Fruit fly (Drosophila melanogaster) whole organism, wandering third instar larva: ENCODE data around the gene CG43052.

Experiments
- Abd-B ChIP-seq: fragments of >200 bp; optimal IDR thresholded peaks from 2 replicates; lab custom pipeline; 2017; ENCODE audit warnings: missing biosample characterization, missing genetic modification characterization
- CG32264 ChIP-seq: fragments of 200-800 bp; sonication (Bioruptor generic); optimal IDR thresholded peaks from 2 replicates; lab custom pipeline; 2016; ENCODE audit warnings: missing biosample characterization, missing genetic modification characterization
- CG9705 ChIP-seq: fragments of 200-800 bp; sonication (Bioruptor generic); optimal IDR thresholded peaks from 2 replicates; lab custom pipeline; 2018; ENCODE audit warnings: missing biosample characterization, mild to moderate bottlenecking, missing genetic modification characterization
- CrebA ChIP-seq: fragments of 200-800 bp; sonication (Bioruptor generic); optimal IDR thresholded peaks from 2 replicates; lab custom pipeline; 2016; ENCODE audit warnings: missing biosample characterization, mild to moderate bottlenecking, missing genetic modification characterization, borderline replicate concordance
- Dif ChIP-seq: fragments of 200-275, 200-300 bp; sonication (Bioruptor generic); optimal IDR thresholded peaks from 2 replicates; lab custom pipeline; 2018; ENCODE audit warnings: missing biosample characterization, missing genetic modification characterization; ENCODE audit not compliant: partially characterized antibody
- GATAd ChIP-seq: sonication (Bioruptor generic); optimal IDR thresholded peaks from 2 replicates; lab custom pipeline; 2016; ENCODE audit warnings: missing biosample characterization, missing genetic modification characterization
- HLH106 ChIP-seq: fragments of 200-800 bp; optimal IDR thresholded peaks from 3 replicates; lab custom pipeline; 2019; ENCODE audit warnings: missing biosample characterization, mild to moderate bottlenecking, missing genetic modification characterization, moderate library complexity
- Hnf4 ChIP-seq: fragments of 200-800 bp; sonication (Bioruptor generic); optimal IDR thresholded peaks from 2 replicates; lab custom pipeline; 2016; ENCODE audit warnings: missing biosample characterization, mild to moderate bottlenecking, missing genetic modification characterization
- Hr78 ChIP-seq: fragments of >200 bp; optimal IDR thresholded peaks from 2 replicates; lab custom pipeline; 2017; ENCODE audit warnings: missing biosample characterization, missing genetic modification characterization
- Hr83 ChIP-seq: fragments of 200-300 bp; sonication (Bioruptor generic); optimal IDR thresholded peaks from 2 replicates; lab custom pipeline; 2016; ENCODE audit warnings: missing biosample characterization, mild to moderate bottlenecking, missing genetic modification characterization, moderate library complexity; ENCODE audit not compliant: poor library complexity, severe bottlenecking
- Jra ChIP-seq: sonication (Bioruptor generic); optimal IDR thresholded peaks from 2 replicates; lab custom pipeline; 2016; ENCODE audit warnings: missing biosample characterization, missing genetic modification characterization
- Mio ChIP-seq: sonication (Bioruptor generic); optimal IDR thresholded peaks from 2 replicates; lab custom pipeline; 2016; ENCODE audit warnings: missing biosample characterization, missing genetic modification characterization
- N ChIP-seq: fragments of >200 bp; optimal IDR thresholded peaks from 2 replicates; lab custom pipeline; 2018; ENCODE audit warnings: missing biosample characterization, missing external identifiers, missing genetic modification characterization
- OdsH ChIP-seq: fragments of 200-800 bp; sonication (Bioruptor generic); optimal IDR thresholded peaks from 2 replicates; lab custom pipeline; 2016; ENCODE audit warnings: missing biosample characterization, mild to moderate bottlenecking, missing genetic modification characterization
- Rel ChIP-seq, 2 experiments: fragments of 200-800 bp; sonication (Bioruptor generic) in 1 of 2; optimal IDR thresholded peaks; 2 replicates in 1 of 2; 3 replicates in 1 of 2; lab custom pipeline; 2016 to 2019; ENCODE audit warnings: mild to moderate bottlenecking in 2 of 2, missing biosample characterization in 2 of 2, missing genetic modification characterization in 2 of 2, moderate library complexity in 1 of 2
- Sp1 ChIP-seq: fragments of 200-800 bp; sonication (Bioruptor generic); optimal IDR thresholded peaks from 3 replicates; lab custom pipeline; 2019; ENCODE audit warnings: missing biosample characterization, mild to moderate bottlenecking, missing genetic modification characterization, moderate library complexity
- Vsx2 ChIP-seq: fragments of 200-300, 225-300 bp; sonication (Bioruptor generic); optimal IDR thresholded peaks from 2 replicates; lab custom pipeline; 2018; ENCODE audit warnings: missing biosample characterization, missing genetic modification characterization; ENCODE audit not compliant: partially characterized antibody
- br ChIP-seq: fragments of 200-800 bp; sonication (Bioruptor generic); optimal IDR thresholded peaks from 2 replicates; lab custom pipeline; 2016; ENCODE audit warnings: missing biosample characterization, missing genetic modification characterization
- brk ChIP-seq: fragments of 200-800 bp; sonication (Bioruptor generic); optimal IDR thresholded peaks from 2 replicates; lab custom pipeline; 2016; ENCODE audit warnings: missing biosample characterization, mild to moderate bottlenecking, missing genetic modification characterization
- dl ChIP-seq, 2 experiments: fragments of 175-275, 200-275 bp in 1 of 2; fragments of 200-275 bp in 1 of 2; sonication (Bioruptor generic); optimal IDR thresholded peaks; lab custom pipeline; 2018; ENCODE audit warnings: mild to moderate bottlenecking in 2 of 2, missing biosample characterization in 2 of 2, missing genetic modification characterization in 2 of 2, moderate library complexity in 2 of 2; ENCODE audit not compliant: partially characterized antibody in 2 of 2, insufficient read depth in 1 of 2
- dmrt93B ChIP-seq: fragments of 200-800 bp; sonication (Bioruptor generic); optimal IDR thresholded peaks from 2 replicates; lab custom pipeline; 2018; ENCODE audit warnings: missing biosample characterization, mild to moderate bottlenecking, missing genetic modification characterization
- ey ChIP-seq: fragments of 200-800 bp; sonication (Bioruptor generic); optimal IDR thresholded peaks from 2 replicates; lab custom pipeline; 2016; ENCODE audit warnings: missing biosample characterization, missing genetic modification characterization
- foxo ChIP-seq, 2 experiments: fragments of 200-800 bp; sonication (Bioruptor generic); optimal IDR thresholded peaks; 2 replicates in 1 of 2; 3 replicates in 1 of 2; lab custom pipeline; 2016 to 2017; ENCODE audit warnings: missing biosample characterization in 2 of 2, missing genetic modification characterization in 2 of 2
- jim ChIP-seq: fragments of 175-275, 200-325 bp; sonication (Bioruptor generic); optimal IDR thresholded peaks from 2 replicates; lab custom pipeline; 2016; ENCODE audit warnings: missing biosample characterization, mild to moderate bottlenecking, missing genetic modification characterization
- lola ChIP-seq: fragments of >200 bp; optimal IDR thresholded peaks from 2 replicates; lab custom pipeline; 2017; ENCODE audit warnings: missing biosample characterization, missing genetic modification characterization
- pan ChIP-seq: fragments of >200 bp; optimal IDR thresholded peaks from 2 replicates; lab custom pipeline; 2017
- psq ChIP-seq: fragments of 200-800 bp; sonication (Bioruptor generic); optimal IDR thresholded peaks from 3 replicates; lab custom pipeline; 2017; ENCODE audit warnings: missing biosample characterization, mild to moderate bottlenecking, missing genetic modification characterization, moderate library complexity
- rgr ChIP-seq: fragments of 200-800 bp; sonication (Bioruptor generic); optimal IDR thresholded peaks from 3 replicates; lab custom pipeline; 2016; ENCODE audit warnings: missing biosample characterization, mild to moderate bottlenecking, missing genetic modification characterization
- sage ChIP-seq: fragments of 200-800 bp; sonication (Bioruptor generic); optimal IDR thresholded peaks from 2 replicates; lab custom pipeline; 2016; ENCODE audit warnings: missing biosample characterization, mild to moderate bottlenecking, missing genetic modification characterization
- sv ChIP-seq: fragments of 200-800 bp; sonication (Bioruptor generic); optimal IDR thresholded peaks from 3 replicates; lab custom pipeline; 2016; ENCODE audit warnings: missing biosample characterization, missing genetic modification characterization
- tai ChIP-seq: sonication (Bioruptor generic); optimal IDR thresholded peaks from 2 replicates; lab custom pipeline; 2016; ENCODE audit warnings: missing biosample characterization, missing genetic modification characterization
- usp ChIP-seq: fragments of >200 bp; optimal IDR thresholded peaks from 2 replicates; lab custom pipeline; 2017; ENCODE audit warnings: missing biosample characterization, missing genetic modification characterization
- woc ChIP-seq: sonication (Bioruptor generic); optimal IDR thresholded peaks from 2 replicates; lab custom pipeline; 2016; ENCODE audit warnings: missing biosample characterization, mild to moderate bottlenecking, missing genetic modification characterization

CG43052 gene

dm6 chr2L:14336311-14336836, 15.5 kb upstream of the CG43052 start:
- no peak for TF ChIP-seq dl (GFP tag; optimal IDR thresholded peaks at IDR 0.05; lab: Kevin White, UChicago; ENCODE audit: insufficient read depth in 1 of 2, partially characterized antibody in 2 of 2)
- no peak for TF ChIP-seq Rel (GFP tag; optimal IDR thresholded peaks at IDR 0.05; lab: Kevin White, UChicago)
- no peak for TF ChIP-seq Rel (tag; optimal IDR thresholded peaks at IDR 0.05; lab: Kevin White, UChicago)
- no peak for TF ChIP-seq dmrt93B (GFP tag; lab: Kevin White, UChicago)
- TF ChIP-seq pan (lab: Kevin White, UChicago): no peak
- no peak for TF ChIP-seq Hr83 (GFP tag; lab: Kevin White, UChicago)
- no peak for TF ChIP-seq Hr78
- no peak for TF ChIP-seq CG9705 (GFP tag; lab: Kevin White, UChicago)
- no peak for TF ChIP-seq Jra (GFP tag; lab: Kevin White, UChicago)
- no peak for TF ChIP-seq tai (GFP tag; lab: Kevin White, UChicago)
- no peak for TF ChIP-seq Dif
- TF ChIP-seq CrebA (GFP tag; lab: Kevin White, UChicago): no peak
- no peak for TF ChIP-seq sage (GFP tag; lab: Kevin White, UChicago)
- no peak for TF ChIP-seq OdsH (GFP tag; lab: Kevin White, UChicago)
- TF ChIP-seq jim: no peak
- no peak for TF ChIP-seq Abd-B (GFP tag; lab: Kevin White, UChicago)
- TF ChIP-seq brk: no peak

- no peak for TF ChIP-seq HLH106 (tag; lab: Kevin White, UChicago)
- no peak for TF ChIP-seq Jra (GFP tag; lab: Kevin White, UChicago)
- TF ChIP-seq br (GFP tag; lab: Kevin White, UChicago): no peak
- TF ChIP-seq Rel (GFP tag; optimal IDR thresholded peaks at IDR 0.05; lab: Kevin White, UChicago): no peak
- TF ChIP-seq Rel (tag; optimal IDR thresholded peaks at IDR 0.05; lab: Kevin White, UChicago): no peak
- no peak for TF ChIP-seq sage (GFP tag; lab: Kevin White, UChicago)
- TF ChIP-seq Abd-B (GFP tag; lab: Kevin White, UChicago): no peak
- TF ChIP-seq foxo (GFP tag; optimal IDR thresholded peaks at IDR 0.05; lab: Kevin White, UChicago): no peak
- TF ChIP-seq Hnf4: no peak
- no peak for TF ChIP-seq sv
- TF ChIP-seq ey: no peak
- no peak for TF ChIP-seq lola (GFP tag; lab: Kevin White, UChicago)
- TF ChIP-seq usp: no peak
- TF ChIP-seq GATAd (GFP tag; lab: Kevin White, UChicago): no peak
- no peak for TF ChIP-seq Vsx2
- no peak for TF ChIP-seq N (GFP tag; lab: Kevin White, UChicago)
Observed at dm6 chr2L:14337940-14338339, 13.9 kb upstream of the CG43052 start, which contains the start of gene CG15286. Gene CG15286 (plus strand): TSS chr2L:14338240.

- no peak for TF ChIP-seq Abd-B (GFP tag; lab: Kevin White, UChicago)
- no peak for TF ChIP-seq GATAd (GFP tag; lab: Kevin White, UChicago)
- TF ChIP-seq CG32264 (GFP tag; lab: Kevin White, UChicago): no peak
- TF ChIP-seq Mio (GFP tag; lab: Kevin White, UChicago): no peak
- no peak for TF ChIP-seq Dif
Observed at dm6 chr2L:14340964-14341363, 10.9 kb upstream of the CG43052 start.

dm6 chr2L:14346588-14346987, 5.3 kb upstream of the CG43052 start, which contains the start of gene Send2:
Gene Send2 (minus strand): TSS chr2L:14346688.
- TF ChIP-seq Dif (no peak), Vsx2 (no peak), dl (GFP tag; optimal IDR thresholded peaks at IDR 0.05; lab: Kevin White, UChicago; ENCODE audit: insufficient read depth in 1 of 2, partially characterized antibody in 2 of 2) (no peak), foxo (GFP tag; optimal IDR thresholded peaks at IDR 0.05; lab: Kevin White, UChicago) (no peak), Abd-B (GFP tag; lab: Kevin White, UChicago) (no peak)

- TF ChIP-seq rgr (GFP tag; lab: Kevin White, UChicago) (no peak), Hnf4 (no peak), Mio (GFP tag; lab: Kevin White, UChicago) (no peak), psq (GFP tag; lab: Kevin White, UChicago) (no peak), usp (no peak), CG9705 (GFP tag; lab: Kevin White, UChicago) (no peak), Sp1 (GFP tag; lab: Kevin White, UChicago) (no peak), Jra (GFP tag; lab: Kevin White, UChicago) (no peak), HLH106 (tag; lab: Kevin White, UChicago) (no peak), dl (GFP tag; optimal IDR thresholded peaks at IDR 0.05; lab: Kevin White, UChicago; ENCODE audit: insufficient read depth in 1 of 2, partially characterized antibody in 2 of 2) (peak in 1 of 2 experiments; percentile 4), pan (lab: Kevin White, UChicago) (no peak), woc (GFP tag; lab: Kevin White, UChicago) (no peak), brk (no peak), Dif (peak; percentile 88), Vsx2 (peak; percentile 74)
Observed at dm6 chr2L:14348602-14349001, 3.3 kb upstream of the CG43052 start, which contains the start of gene mTTF. Gene mTTF (minus strand): TSS chr2L:14348790.
